In genomic region chr3R:9581089-9581520, dm6 we compare ENCODE assay signal across 5 fruit fly cellular contexts.
TF ChIP-seq lines count a peak whose summit lies in the region.

Gene CG8301, plus strand, starts transcription at chr3R:9581306.

- no peak for TF ChIP-seq CTCF in whole organism, embryonic (GFP tag; optimal IDR thresholded peaks at IDR 0.05; lab: Kevin White, UChicago)

TF ChIP-seq in whole organism, adult, 20 proteins besides CTCF, POLR2A, EP300 and RAD21 (continues in another document):
- peak; percentile 22 for TF ChIP-seq CG7045 (GFP tag; optimal IDR thresholded peaks at IDR 0.05; lab: Kevin White, UChicago)
- TF ChIP-seq bab1 (GFP tag; optimal IDR thresholded peaks at IDR 0.05; lab: Kevin White, UChicago) = peak; percentile 61
- TF ChIP-seq Mnt (GFP tag; optimal IDR thresholded peaks at IDR 0.05; lab: Kevin White, UChicago) = no peak
- TF ChIP-seq Hr96 (GFP tag; optimal IDR thresholded peaks at IDR 0.05; lab: Kevin White, UChicago) = no peak
- peak; percentile 26 for TF ChIP-seq CG11617 (GFP tag; optimal IDR thresholded peaks at IDR 0.05; lab: Kevin White, UChicago)
- peak; percentile 6 for TF ChIP-seq CG14711 (tag; optimal IDR thresholded peaks at IDR 0.05; lab: Kevin White, UChicago)
- no peak for TF ChIP-seq kay (GFP tag; lab: Kevin White, UChicago; ENCODE audit: borderline replicate concordance)
- peak; percentile 97 for TF ChIP-seq ovo (GFP tag; optimal IDR thresholded peaks at IDR 0.05; lab: Kevin White, UChicago)
- TF ChIP-seq tj (GFP tag; optimal IDR thresholded peaks at IDR 0.05; lab: Kevin White, UChicago) = peak; percentile 26
- TF ChIP-seq toe (GFP tag; optimal IDR thresholded peaks at IDR 0.05; lab: Kevin White, UChicago) = no peak
- no peak for TF ChIP-seq Clk (GFP tag; optimal IDR thresholded peaks at IDR 0.05; lab: Kevin White, UChicago)
- TF ChIP-seq CG5204 (GFP tag; optimal IDR thresholded peaks at IDR 0.05; lab: Kevin White, UChicago) = no peak
- TF ChIP-seq CG33017 (tag; optimal IDR thresholded peaks at IDR 0.05; lab: Kevin White, UChicago) = peak; percentile 29
- no peak for TF ChIP-seq Crg-1 (GFP tag; optimal IDR thresholded peaks at IDR 0.05; lab: Kevin White, UChicago)
- peak; percentile 0 for TF ChIP-seq CG1620 (GFP tag; optimal IDR thresholded peaks at IDR 0.05; lab: Kevin White, UChicago)
- TF ChIP-seq cic (GFP tag; optimal IDR thresholded peaks at IDR 0.05; lab: Kevin White, UChicago) = peak; percentile 6
- TF ChIP-seq CG12768 (GFP tag; optimal IDR thresholded peaks at IDR 0.05; lab: Kevin White, UChicago) = peak; percentile 36
- no peak for TF ChIP-seq cnc (optimal IDR thresholded peaks at IDR 0.05; lab: Kevin White, UChicago)

TF ChIP-seq in whole organism, embryonic, 481 proteins besides CTCF, POLR2A, EP300 and RAD21 (continues in another document):
- no peak for TF ChIP-seq CG13123 (GFP tag; optimal IDR thresholded peaks at IDR 0.05; lab: Kevin White, UChicago)
- TF ChIP-seq tna (GFP tag; IDR thresholded peaks at IDR 0.05; lab: Robert Waterston, UW; ENCODE audit: partially characterized antibody) = no peak
- peak; percentile 52 for TF ChIP-seq PHDP (tag; optimal IDR thresholded peaks at IDR 0.05; lab: Kevin White, UChicago)
- no peak for TF ChIP-seq Fer2 (tag; optimal IDR thresholded peaks at IDR 0.05; lab: Kevin White, UChicago)
- no peak for TF ChIP-seq zfh1 (GFP tag; IDR thresholded peaks at IDR 0.05; lab: Robert Waterston, UW)
- TF ChIP-seq gsb (GFP tag; IDR thresholded peaks at IDR 0.05; lab: Robert Waterston, UW) = no peak
- TF ChIP-seq Side (GFP tag; optimal IDR thresholded peaks at IDR 0.05; lab: Kevin White, UChicago) = no peak
- no peak for TF ChIP-seq CG1529 (GFP tag; optimal IDR thresholded peaks at IDR 0.05; lab: Kevin White, UChicago)
- TF ChIP-seq CG6683 (GFP tag; optimal IDR thresholded peaks at IDR 0.05; lab: Kevin White, UChicago) = no peak
- no peak for TF ChIP-seq CG8388 (GFP tag; optimal IDR thresholded peaks at IDR 0.05; lab: Kevin White, UChicago)
- TF ChIP-seq CG12071 (GFP tag; optimal IDR thresholded peaks at IDR 0.05; lab: Kevin White, UChicago) = no peak
- TF ChIP-seq CG4424 (GFP tag; optimal IDR thresholded peaks at IDR 0.05; lab: Kevin White, UChicago) = no peak
- no peak for TF ChIP-seq pita (GFP tag; optimal IDR thresholded peaks at IDR 0.05; lab: Kevin White, UChicago)
- TF ChIP-seq Antp (GFP tag; optimal IDR thresholded peaks at IDR 0.05; lab: Kevin White, UChicago) = no peak
- TF ChIP-seq grau (tag; optimal IDR thresholded peaks at IDR 0.05; lab: Kevin White, UChicago) = peak; percentile 41
- TF ChIP-seq unpg (GFP tag; optimal IDR thresholded peaks at IDR 0.05; lab: Kevin White, UChicago) = peak; percentile 51
- TF ChIP-seq aop (GFP tag; IDR thresholded peaks at IDR 0.05; lab: Robert Waterston, UW) = no peak
- no peak for TF ChIP-seq Jarid2 (GFP tag; optimal IDR thresholded peaks at IDR 0.05; lab: Kevin White, UChicago)
- peak; percentile 49 for TF ChIP-seq Hmr (GFP tag; optimal IDR thresholded peaks at IDR 0.05; lab: Kevin White, UChicago)
- no peak for TF ChIP-seq CG10274 (GFP tag; optimal IDR thresholded peaks at IDR 0.05; lab: Kevin White, UChicago)

TF ChIP-seq in whole organism, prepupa, 60 proteins besides CTCF, POLR2A, EP300 and RAD21 (continues in another document):
- TF ChIP-seq CG11762 (GFP tag; optimal IDR thresholded peaks at IDR 0.05; lab: Kevin White, UChicago; ENCODE audit: insufficient read depth) = no peak
- TF ChIP-seq CG8119 (GFP tag; IDR thresholded peaks at IDR 0.05; lab: Robert Waterston, UW) = peak; percentile 57; the same call in 2 of the 3 replicates
- TF ChIP-seq Ets21C (GFP tag; optimal IDR thresholded peaks at IDR 0.05; lab: Kevin White, UChicago) = no peak
- no peak for TF ChIP-seq CG8632 (GFP tag; optimal IDR thresholded peaks at IDR 0.05; lab: Kevin White, UChicago)
- TF ChIP-seq Sox102F (GFP tag; optimal IDR thresholded peaks at IDR 0.05; lab: Kevin White, UChicago) = no peak
- TF ChIP-seq CG6792 (GFP tag; optimal IDR thresholded peaks at IDR 0.05; lab: Kevin White, UChicago) = peak; percentile 30
- TF ChIP-seq Hr39 (GFP tag; optimal IDR thresholded peaks at IDR 0.05; lab: Kevin White, UChicago) = no peak
- TF ChIP-seq CG3032 (tag; optimal IDR thresholded peaks at IDR 0.05; lab: Kevin White, UChicago) = no peak
- TF ChIP-seq svp (GFP tag; lab: Kevin White, UChicago) = no peak
- peak; percentile 28 for TF ChIP-seq Eip75B (GFP tag; optimal IDR thresholded peaks at IDR 0.05; lab: Kevin White, UChicago)
- no peak for TF ChIP-seq dsx (GFP tag; optimal IDR thresholded peaks at IDR 0.05; lab: Kevin White, UChicago; ENCODE audit: poor library complexity, severe bottlenecking)
- peak; percentile 23 for TF ChIP-seq achi (GFP tag; optimal IDR thresholded peaks at IDR 0.05; lab: Kevin White, UChicago)
- peak; percentile 63 for TF ChIP-seq CG15336 (GFP tag; IDR thresholded peaks at IDR 0.05; lab: Robert Waterston, UW)
- TF ChIP-seq CG1621 (tag; optimal IDR thresholded peaks at IDR 0.05; lab: Kevin White, UChicago) = no peak
- TF ChIP-seq CG11294 (GFP tag; IDR thresholded peaks at IDR 0.05; lab: Robert Waterston, UW) = no peak
- TF ChIP-seq CG34406 (GFP tag; optimal IDR thresholded peaks at IDR 0.05; lab: Kevin White, UChicago) = peak; percentile 10
- TF ChIP-seq Ets96B (tag; optimal IDR thresholded peaks at IDR 0.05; lab: Kevin White, UChicago) = peak; percentile 21
- no peak for TF ChIP-seq fkh (GFP tag; optimal IDR thresholded peaks at IDR 0.05; lab: Kevin White, UChicago)
- TF ChIP-seq Hr4 (GFP tag; optimal IDR thresholded peaks at IDR 0.05; lab: Kevin White, UChicago) = peak; percentile 59
- TF ChIP-seq CG7368 (GFP tag; optimal IDR thresholded peaks at IDR 0.05; lab: Kevin White, UChicago) = peak; percentile 45

TF ChIP-seq in whole organism, pupa, 21 proteins besides CTCF, POLR2A, EP300 and RAD21 (continues in another document):
- TF ChIP-seq Ets98B (GFP tag; IDR thresholded peaks at IDR 0.05; lab: Robert Waterston, UW) (peak; percentile 63; the same call in 1 of the 2 replicates), CG10348 (GFP tag; IDR thresholded peaks at IDR 0.05; lab: Robert Waterston, UW) (no peak), Snoo (tag; optimal IDR thresholded peaks at IDR 0.05; lab: Kevin White, UChicago) (peak; percentile 8), CG32121 (GFP tag; IDR thresholded peaks at IDR 0.05; lab: Robert Waterston, UW) (peak; percentile 55; the same call in 1 of the 2 replicates), CG17806 (tag; optimal IDR thresholded peaks at IDR 0.05; lab: Kevin White, UChicago) (peak; percentile 26), CG15710 (tag; optimal IDR thresholded peaks at IDR 0.05; lab: Kevin White, UChicago) (no peak), CG8159 (tag; optimal IDR thresholded peaks at IDR 0.05; lab: Kevin White, UChicago) (peak; percentile 10), rn (GFP tag; IDR thresholded peaks at IDR 0.05; lab: Robert Waterston, UW) (no peak), fd96Ca (GFP tag; IDR thresholded peaks at IDR 0.05; lab: Robert Waterston, UW) (0 out of 3 replicates have a peak, but pooled peaks have one; percentile 26), CG8301 (tag; optimal IDR thresholded peaks at IDR 0.05; lab: Kevin White, UChicago) (peak; percentile 75), gl (tag; optimal IDR thresholded peaks at IDR 0.05; lab: Kevin White, UChicago) (no peak), CG9948 (tag; optimal IDR thresholded peaks at IDR 0.05; lab: Kevin White, UChicago) (no peak), CG4496 (GFP tag; IDR thresholded peaks at IDR 0.05; lab: Robert Waterston, UW) (peak; percentile 24; the same call in 1 of the 3 replicates), CG12605 (GFP tag; IDR thresholded peaks at IDR 0.05; lab: Robert Waterston, UW) (peak; percentile 53; the same call in 1 of the 2 replicates), EcR (GFP tag; optimal IDR thresholded peaks at IDR 0.05; lab: Kevin White, UChicago) (no peak), CG14655 (GFP tag; optimal IDR thresholded peaks at IDR 0.05; lab: Kevin White, UChicago) (no peak), CG13204 (GFP tag; optimal IDR thresholded peaks at IDR 0.05; lab: Kevin White, UChicago) (no peak), Pif1B (GFP tag; optimal IDR thresholded peaks at IDR 0.05; lab: Kevin White, UChicago) (peak; percentile 26), CG34367 (tag; optimal IDR thresholded peaks at IDR 0.05; lab: Kevin White, UChicago) (no peak), Pif1A (GFP tag; optimal IDR thresholded peaks at IDR 0.05; lab: Kevin White, UChicago) (no peak)

TF ChIP-seq in whole organism, wandering third instar larva, 38 proteins besides CTCF, POLR2A, EP300 and RAD21:
- TF ChIP-seq Sp1 (GFP tag; optimal IDR thresholded peaks at IDR 0.05; lab: Kevin White, UChicago) (no peak), Jra (GFP tag; optimal IDR thresholded peaks at IDR 0.05; lab: Kevin White, UChicago) (no peak), Dif (GFP tag; optimal IDR thresholded peaks at IDR 0.05; lab: Kevin White, UChicago; ENCODE audit: partially characterized antibody) (no peak), Rel (GFP tag; optimal IDR thresholded peaks at IDR 0.05; lab: Kevin White, UChicago) (no peak), Rel (tag; optimal IDR thresholded peaks at IDR 0.05; lab: Kevin White, UChicago) (peak; percentile 41), ey (GFP tag; optimal IDR thresholded peaks at IDR 0.05; lab: Kevin White, UChicago) (no peak), N (GFP tag; optimal IDR thresholded peaks at IDR 0.05; lab: Kevin White, UChicago) (no peak), HLH106 (tag; optimal IDR thresholded peaks at IDR 0.05; lab: Kevin White, UChicago) (peak; percentile 19), OdsH (GFP tag; optimal IDR thresholded peaks at IDR 0.05; lab: Kevin White, UChicago) (no peak), foxo (GFP tag; optimal IDR thresholded peaks at IDR 0.05; lab: Kevin White, UChicago) (peak in 1 of 2 experiments; percentile 12), brk (GFP tag; optimal IDR thresholded peaks at IDR 0.05; lab: Kevin White, UChicago) (no peak), dl (GFP tag; optimal IDR thresholded peaks at IDR 0.05; lab: Kevin White, UChicago; ENCODE audit: insufficient read depth in 1 of 2, partially characterized antibody in 2 of 2) (no peak), h (GFP tag; optimal IDR thresholded peaks at IDR 0.05; lab: Kevin White, UChicago) (peak; percentile 15)
